Worm (Caenorhabditis elegans): ENCODE results near the gene kgb-1.

The kgb-1 gene

ce11 chrIV:425546-425945 lies 15.7 kb upstream of the kgb-1 start (continued):
- no peak for TF ChIP-seq dpff-1 (tag; optimal IDR thresholded peaks at IDR 0.05)
- TF ChIP-seq ceh-58 (GFP tag; IDR thresholded peaks at IDR 0.05) = no peak
- peak; percentile 62 for TF ChIP-seq lsl-1 (GFP tag; optimal IDR thresholded peaks at IDR 0.05)
- TF ChIP-seq lin-40 (tag; optimal IDR thresholded peaks at IDR 0.05) = no peak
- no peak for TF ChIP-seq T07F8.4 (tag; optimal IDR thresholded peaks at IDR 0.05)
- no peak for TF ChIP-seq cebp-1 (GFP tag; IDR thresholded peaks at IDR 0.05)
- TF ChIP-seq cebp-1 (tag; optimal IDR thresholded peaks at IDR 0.05) = no peak
- TF ChIP-seq sptf-2 (GFP tag; optimal IDR thresholded peaks at IDR 0.05) = no peak
- peak; percentile 33 for TF ChIP-seq attf-5 (GFP tag; optimal IDR thresholded peaks at IDR 0.05)
- TF ChIP-seq unc-62 (GFP tag; optimal IDR thresholded peaks at IDR 0.05) = no peak
- TF ChIP-seq ccch-3 (GFP tag; optimal IDR thresholded peaks at IDR 0.05) = no peak
- no peak for TF ChIP-seq madf-10 (tag; optimal IDR thresholded peaks at IDR 0.05)
- TF ChIP-seq K11D2.4 (GFP tag; IDR thresholded peaks at IDR 0.05) = no peak
- no peak for TF ChIP-seq rec-8 (tag; optimal IDR thresholded peaks at IDR 0.05)
- TF ChIP-seq Y53F4B.3 (GFP tag; IDR thresholded peaks at IDR 0.05) = no peak

ce11 chrIV:425052-425451 lies 15.2 kb upstream of the kgb-1 start, which contains the start of gene daf-18:
daf-18 (minus strand) TSS chrIV:425177.
- no peak for TF ChIP-seq ztf-3 (GFP tag; optimal IDR thresholded peaks at IDR 0.05)
- TF ChIP-seq ztf-28 (GFP tag; IDR thresholded peaks at IDR 0.05) = no peak
- no peak for TF ChIP-seq madf-6 (GFP tag; IDR thresholded peaks at IDR 0.05)
- TF ChIP-seq sdz-38 (tag; optimal IDR thresholded peaks at IDR 0.05) = no peak
- TF ChIP-seq hsf-1 (GFP tag; IDR thresholded peaks at IDR 0.05) = no peak
- no peak for TF ChIP-seq ceh-91 (GFP tag; IDR thresholded peaks at IDR 0.05)
- no peak for TF ChIP-seq snpc-3.4 (tag; optimal IDR thresholded peaks at IDR 0.05)
- no peak for TF ChIP-seq rpc-1 (optimal IDR thresholded peaks at IDR 0.05)
- TF ChIP-seq rpc-1 (tag; optimal IDR thresholded peaks at IDR 0.05) = no peak
- no peak for TF ChIP-seq rcor-1 (GFP tag; IDR thresholded peaks at IDR 0.05)
- no peak for TF ChIP-seq Y53G8AR.9 (GFP tag; conservative IDR thresholded peaks at IDR 0.05)
- TF ChIP-seq let-526 (GFP tag; IDR thresholded peaks at IDR 0.05) = no peak
- no peak for TF ChIP-seq gei-17 (GFP tag; optimal IDR thresholded peaks at IDR 0.05)
- no peak for TF ChIP-seq somi-1 (GFP tag; optimal IDR thresholded peaks at IDR 0.05)
- no peak for TF ChIP-seq tbp1 (GFP tag; optimal IDR thresholded peaks at IDR 0.05)

- TF ChIP-seq lin-26 (GFP tag; IDR thresholded peaks at IDR 0.05) (0 out of 2 replicates have a peak, but pooled peaks have one; percentile 35), rec-8 (tag; optimal IDR thresholded peaks at IDR 0.05) (no peak)
Observed at ce11 chrIV:422112-422511, 12.3 kb upstream of the kgb-1 start.

- TF ChIP-seq B0035.1 (tag; optimal IDR thresholded peaks at IDR 0.05) (no peak), madf-6 (GFP tag; IDR thresholded peaks at IDR 0.05) (peak; percentile 38; the same call in 1 of the 2 replicates), madf-3 (GFP tag; IDR thresholded peaks at IDR 0.05) (0 out of 2 replicates have a peak, but pooled peaks have one; percentile 62), Y56A3A.18 (GFP tag; IDR thresholded peaks at IDR 0.05) (0 out of 2 replicates have a peak, but pooled peaks have one; percentile 24)
Observed at ce11 chrIV:420686-421085, 10.9 kb upstream of the kgb-1 start.

ce11 chrIV:419674-420073 lies 9.8 kb upstream of the kgb-1 start, which contains the start of gene eri-1:
eri-1 (minus strand) TSS chrIV:419958.
- peak; percentile 12 for TF ChIP-seq F52B5.7 (tag; optimal IDR thresholded peaks at IDR 0.05)
- no peak for TF ChIP-seq Y79H2A.3 (GFP tag; conservative IDR thresholded peaks at IDR 0.05)
- TF ChIP-seq ztf-6 (GFP tag; IDR thresholded peaks at IDR 0.05) = no peak
- TF ChIP-seq ztf-18 (tag; optimal IDR thresholded peaks at IDR 0.05) = no peak
- TF ChIP-seq lin-40 (tag; optimal IDR thresholded peaks at IDR 0.05) = no peak
- TF ChIP-seq aptf-3 (GFP tag; IDR thresholded peaks at IDR 0.05) = no peak
- no peak for TF ChIP-seq K11D2.4 (GFP tag; IDR thresholded peaks at IDR 0.05)
- no peak for TF ChIP-seq ztf-26 (tag; optimal IDR thresholded peaks at IDR 0.05)
- no peak for TF ChIP-seq nfyb-1 (GFP tag; IDR thresholded peaks at IDR 0.05)
- TF ChIP-seq unc-130 (GFP tag; optimal IDR thresholded peaks at IDR 0.05) = peak; percentile 35
- TF ChIP-seq ama-1 (optimal IDR thresholded peaks at IDR 0.05) = no peak
- peak in 1 of 2 experiments; percentile 36 for TF ChIP-seq ama-1 (GFP tag; optimal IDR thresholded peaks at IDR 0.05)
- peak; percentile 77; the same call in 1 of the 2 replicates for TF ChIP-seq madf-3 (GFP tag; IDR thresholded peaks at IDR 0.05)
- no peak for TF ChIP-seq snpc-1.3 (tag; optimal IDR thresholded peaks at IDR 0.05; ENCODE audit: insufficient read depth)
- peak; percentile 50; the same call in 1 of the 2 replicates for TF ChIP-seq hsf-1 (GFP tag; IDR thresholded peaks at IDR 0.05)

All from whole organism, young adult.